Fruit fly (Drosophila melanogaster): Measurements from ENCODE around the gene FucTD.

dm6 chr3L:1390410-1390809 is 25.6 kb upstream of the FucTD start:
- TF ChIP-seq Pif1A (GFP tag; optimal IDR thresholded peaks at IDR 0.05) (no peak), CG12605 (GFP tag; IDR thresholded peaks at IDR 0.05) (no peak), CG10348 (GFP tag; IDR thresholded peaks at IDR 0.05) (no peak), EcR (GFP tag; optimal IDR thresholded peaks at IDR 0.05) (no peak), D1 (tag; optimal IDR thresholded peaks at IDR 0.05) (no peak), CG15710 (tag; optimal IDR thresholded peaks at IDR 0.05) (no peak)

All from whole organism, pupa.